Fruit fly (Drosophila melanogaster) whole organism, wandering third instar larva: ENCODE data around the gene CG12766.

Experiments
- Abd-B ChIP-seq: fragments of >200 bp; optimal IDR thresholded peaks from 2 replicates; lab custom pipeline; 2017; ENCODE audit warnings: missing biosample characterization, missing genetic modification characterization
- CG32264 ChIP-seq: fragments of 200-800 bp; sonication (Bioruptor generic); optimal IDR thresholded peaks from 2 replicates; lab custom pipeline; 2016; ENCODE audit warnings: missing biosample characterization, missing genetic modification characterization
- CG9705 ChIP-seq: fragments of 200-800 bp; sonication (Bioruptor generic); optimal IDR thresholded peaks from 2 replicates; lab custom pipeline; 2018; ENCODE audit warnings: missing biosample characterization, mild to moderate bottlenecking, missing genetic modification characterization
- Dfd ChIP-seq: fragments of >200 bp; optimal IDR thresholded peaks from 2 replicates; lab custom pipeline; 2017; ENCODE audit warnings: missing biosample characterization, missing genetic modification characterization
- Dif ChIP-seq: fragments of 200-275, 200-300 bp; sonication (Bioruptor generic); optimal IDR thresholded peaks from 2 replicates; lab custom pipeline; 2018; ENCODE audit warnings: missing biosample characterization, missing genetic modification characterization; ENCODE audit not compliant: partially characterized antibody
- HLH106 ChIP-seq: fragments of 200-800 bp; optimal IDR thresholded peaks from 3 replicates; lab custom pipeline; 2019; ENCODE audit warnings: missing biosample characterization, mild to moderate bottlenecking, missing genetic modification characterization, moderate library complexity
- Hr78 ChIP-seq: fragments of >200 bp; optimal IDR thresholded peaks from 2 replicates; lab custom pipeline; 2017; ENCODE audit warnings: missing biosample characterization, missing genetic modification characterization
- Hr83 ChIP-seq: fragments of 200-300 bp; sonication (Bioruptor generic); optimal IDR thresholded peaks from 2 replicates; lab custom pipeline; 2016; ENCODE audit warnings: missing biosample characterization, mild to moderate bottlenecking, missing genetic modification characterization, moderate library complexity; ENCODE audit not compliant: poor library complexity, severe bottlenecking
- Jra ChIP-seq: sonication (Bioruptor generic); optimal IDR thresholded peaks from 2 replicates; lab custom pipeline; 2016; ENCODE audit warnings: missing biosample characterization, missing genetic modification characterization
- Mio ChIP-seq: sonication (Bioruptor generic); optimal IDR thresholded peaks from 2 replicates; lab custom pipeline; 2016; ENCODE audit warnings: missing biosample characterization, missing genetic modification characterization
- Myc ChIP-seq: fragments of >200 bp; optimal IDR thresholded peaks from 2 replicates; lab custom pipeline; 2017
- OdsH ChIP-seq: fragments of 200-800 bp; sonication (Bioruptor generic); optimal IDR thresholded peaks from 2 replicates; lab custom pipeline; 2016; ENCODE audit warnings: missing biosample characterization, mild to moderate bottlenecking, missing genetic modification characterization
- Rel ChIP-seq, 2 experiments: fragments of 200-800 bp; sonication (Bioruptor generic) in 1 of 2; optimal IDR thresholded peaks; 2 replicates in 1 of 2; 3 replicates in 1 of 2; lab custom pipeline; 2016 to 2019; ENCODE audit warnings: mild to moderate bottlenecking in 2 of 2, missing biosample characterization in 2 of 2, missing genetic modification characterization in 2 of 2, moderate library complexity in 1 of 2
- Sp1 ChIP-seq: fragments of 200-800 bp; sonication (Bioruptor generic); optimal IDR thresholded peaks from 3 replicates; lab custom pipeline; 2019; ENCODE audit warnings: missing biosample characterization, mild to moderate bottlenecking, missing genetic modification characterization, moderate library complexity
- br ChIP-seq: fragments of 200-800 bp; sonication (Bioruptor generic); optimal IDR thresholded peaks from 2 replicates; lab custom pipeline; 2016; ENCODE audit warnings: missing biosample characterization, missing genetic modification characterization
- brk ChIP-seq: fragments of 200-800 bp; sonication (Bioruptor generic); optimal IDR thresholded peaks from 2 replicates; lab custom pipeline; 2016; ENCODE audit warnings: missing biosample characterization, mild to moderate bottlenecking, missing genetic modification characterization
- dl ChIP-seq, 2 experiments: fragments of 175-275, 200-275 bp in 1 of 2; fragments of 200-275 bp in 1 of 2; sonication (Bioruptor generic); optimal IDR thresholded peaks; lab custom pipeline; 2018; ENCODE audit warnings: mild to moderate bottlenecking in 2 of 2, missing biosample characterization in 2 of 2, missing genetic modification characterization in 2 of 2, moderate library complexity in 2 of 2; ENCODE audit not compliant: partially characterized antibody in 2 of 2, insufficient read depth in 1 of 2
- dmrt93B ChIP-seq: fragments of 200-800 bp; sonication (Bioruptor generic); optimal IDR thresholded peaks from 2 replicates; lab custom pipeline; 2018; ENCODE audit warnings: missing biosample characterization, mild to moderate bottlenecking, missing genetic modification characterization
- ey ChIP-seq: fragments of 200-800 bp; sonication (Bioruptor generic); optimal IDR thresholded peaks from 2 replicates; lab custom pipeline; 2016; ENCODE audit warnings: missing biosample characterization, missing genetic modification characterization
- foxo ChIP-seq, 2 experiments: fragments of 200-800 bp; sonication (Bioruptor generic); optimal IDR thresholded peaks; 2 replicates in 1 of 2; 3 replicates in 1 of 2; lab custom pipeline; 2016 to 2017; ENCODE audit warnings: missing biosample characterization in 2 of 2, missing genetic modification characterization in 2 of 2
- fru ChIP-seq: fragments of 200-800 bp; sonication (Bioruptor generic); optimal IDR thresholded peaks from 3 replicates; lab custom pipeline; 2016; ENCODE audit warnings: missing biosample characterization, mild to moderate bottlenecking, missing genetic modification characterization
- h ChIP-seq: fragments of 200-800 bp; sonication (Bioruptor generic); optimal IDR thresholded peaks from 3 replicates; lab custom pipeline; 2016; ENCODE audit warnings: missing biosample characterization, mild to moderate bottlenecking, missing genetic modification characterization
- jim ChIP-seq: fragments of 175-275, 200-325 bp; sonication (Bioruptor generic); optimal IDR thresholded peaks from 2 replicates; lab custom pipeline; 2016; ENCODE audit warnings: missing biosample characterization, mild to moderate bottlenecking, missing genetic modification characterization
- pan ChIP-seq: fragments of >200 bp; optimal IDR thresholded peaks from 2 replicates; lab custom pipeline; 2017
- psq ChIP-seq: fragments of 200-800 bp; sonication (Bioruptor generic); optimal IDR thresholded peaks from 3 replicates; lab custom pipeline; 2017; ENCODE audit warnings: missing biosample characterization, mild to moderate bottlenecking, missing genetic modification characterization, moderate library complexity
- rgr ChIP-seq: fragments of 200-800 bp; sonication (Bioruptor generic); optimal IDR thresholded peaks from 3 replicates; lab custom pipeline; 2016; ENCODE audit warnings: missing biosample characterization, mild to moderate bottlenecking, missing genetic modification characterization
- sage ChIP-seq: fragments of 200-800 bp; sonication (Bioruptor generic); optimal IDR thresholded peaks from 2 replicates; lab custom pipeline; 2016; ENCODE audit warnings: missing biosample characterization, mild to moderate bottlenecking, missing genetic modification characterization
- sv ChIP-seq: fragments of 200-800 bp; sonication (Bioruptor generic); optimal IDR thresholded peaks from 3 replicates; lab custom pipeline; 2016; ENCODE audit warnings: missing biosample characterization, missing genetic modification characterization
- tai ChIP-seq: sonication (Bioruptor generic); optimal IDR thresholded peaks from 2 replicates; lab custom pipeline; 2016; ENCODE audit warnings: missing biosample characterization, missing genetic modification characterization
- woc ChIP-seq: sonication (Bioruptor generic); optimal IDR thresholded peaks from 2 replicates; lab custom pipeline; 2016; ENCODE audit warnings: missing biosample characterization, mild to moderate bottlenecking, missing genetic modification characterization

The CG12766 gene

DNA sequence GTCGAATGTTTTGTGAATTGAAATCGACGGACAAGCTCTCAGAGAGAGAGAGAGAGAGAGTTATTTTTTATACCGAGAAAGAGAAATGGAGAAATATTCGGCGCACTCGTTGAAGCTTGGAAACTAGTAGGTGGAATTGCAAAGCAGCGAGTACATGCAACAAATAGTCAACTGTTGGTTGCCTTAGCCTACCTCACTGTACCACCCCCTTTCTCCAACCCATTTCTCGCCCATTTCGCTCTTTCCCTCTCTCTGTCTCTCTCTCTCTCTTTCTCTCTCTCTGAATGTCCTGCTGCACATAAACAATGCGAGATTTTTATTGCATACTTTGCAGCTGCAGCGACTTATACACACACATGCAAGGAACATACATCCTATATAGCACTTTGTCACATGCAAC is 24.1 kb upstream of the CG12766 start:
- no peak for TF ChIP-seq Mio (GFP tag; lab: Kevin White, UChicago)
- no peak for TF ChIP-seq psq
- TF ChIP-seq rgr (GFP tag; lab: Kevin White, UChicago): no peak
- peak; percentile 25 for TF ChIP-seq Dif (GFP tag; lab: Kevin White, UChicago)
- TF ChIP-seq dl (GFP tag; optimal IDR thresholded peaks at IDR 0.05; lab: Kevin White, UChicago; ENCODE audit: insufficient read depth in 1 of 2, partially characterized antibody in 2 of 2): peak in 1 of 2 experiments; percentile 4
- no peak for TF ChIP-seq Dfd (GFP tag; lab: Kevin White, UChicago)
- no peak for TF ChIP-seq fru (GFP tag; lab: Kevin White, UChicago)
- TF ChIP-seq brk (GFP tag; lab: Kevin White, UChicago): no peak
- TF ChIP-seq Hr78 (GFP tag; lab: Kevin White, UChicago): no peak

DNA sequence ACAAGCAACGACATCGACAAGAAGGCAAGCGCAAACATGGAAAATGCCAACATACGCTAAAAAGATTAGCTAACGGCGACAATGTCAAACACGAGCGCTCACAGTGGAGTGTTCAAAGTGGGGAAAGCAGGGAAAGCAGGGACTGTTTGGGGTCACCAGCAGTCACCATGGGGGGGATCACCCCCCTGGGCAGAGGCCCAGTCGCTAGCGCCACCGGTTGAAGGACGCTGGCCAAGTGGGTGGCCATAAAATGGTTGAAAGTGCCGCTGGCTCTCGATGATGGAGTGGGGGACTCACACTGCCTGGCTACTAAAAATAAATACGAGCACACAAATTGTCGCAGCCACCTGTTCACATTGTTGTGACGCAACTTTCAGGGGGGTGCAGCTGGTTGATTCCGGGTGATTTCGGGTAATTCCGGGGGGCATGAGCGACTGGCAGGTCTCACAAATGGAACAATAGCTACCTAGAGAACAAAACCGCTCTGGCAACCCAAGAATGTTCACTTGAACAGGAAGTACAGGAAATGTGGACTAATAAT is 21.0 kb upstream of the CG12766 start:
- no peak for TF ChIP-seq Abd-B
- TF ChIP-seq psq: no peak
- TF ChIP-seq Dfd (GFP tag; lab: Kevin White, UChicago): no peak
- TF ChIP-seq Sp1 (GFP tag; lab: Kevin White, UChicago): no peak

- TF ChIP-seq jim (GFP tag; lab: Kevin White, UChicago): no peak
- no peak for TF ChIP-seq sv (GFP tag; lab: Kevin White, UChicago)
- no peak for TF ChIP-seq Hr83 (GFP tag; lab: Kevin White, UChicago)
- TF ChIP-seq brk (GFP tag; lab: Kevin White, UChicago): peak; percentile 63
- peak; percentile 61 for TF ChIP-seq dmrt93B (GFP tag; lab: Kevin White, UChicago)
- peak; percentile 58 for TF ChIP-seq Sp1 (GFP tag; lab: Kevin White, UChicago)
- peak; percentile 28 for TF ChIP-seq CG32264 (GFP tag; lab: Kevin White, UChicago)
- peak; percentile 72 for TF ChIP-seq psq
- peak; percentile 85 for TF ChIP-seq ey
- no peak for TF ChIP-seq tai (GFP tag; lab: Kevin White, UChicago)
- peak; percentile 6 for TF ChIP-seq Rel (GFP tag; optimal IDR thresholded peaks at IDR 0.05; lab: Kevin White, UChicago)
- TF ChIP-seq Rel (tag; optimal IDR thresholded peaks at IDR 0.05; lab: Kevin White, UChicago): no peak
- TF ChIP-seq HLH106 (tag; lab: Kevin White, UChicago): peak; percentile 81
- TF ChIP-seq woc (GFP tag; lab: Kevin White, UChicago): peak; percentile 52
- TF ChIP-seq h (GFP tag; lab: Kevin White, UChicago): peak; percentile 92
- peak; percentile 84 for TF ChIP-seq fru (GFP tag; lab: Kevin White, UChicago)
- TF ChIP-seq Jra: peak; percentile 32
- TF ChIP-seq sage (GFP tag; lab: Kevin White, UChicago): peak; percentile 69
- TF ChIP-seq rgr (GFP tag; lab: Kevin White, UChicago): peak; percentile 81
- TF ChIP-seq CG9705 (GFP tag; lab: Kevin White, UChicago): peak; percentile 28
- peak; percentile 83 for TF ChIP-seq OdsH (GFP tag; lab: Kevin White, UChicago)
- peak; percentile 80 for TF ChIP-seq br (GFP tag; lab: Kevin White, UChicago)
- TF ChIP-seq Myc: no peak
- peak in 1 of 2 experiments; percentile 84 for TF ChIP-seq foxo (GFP tag; optimal IDR thresholded peaks at IDR 0.05; lab: Kevin White, UChicago)
These were observed 12.5 kb upstream of the CG12766 start, which contains the start of gene CG14984 for dm6 chr3L:3952468-3952867. Gene CG14984 (minus strand): TSS chr3L:3952550.

DNA sequence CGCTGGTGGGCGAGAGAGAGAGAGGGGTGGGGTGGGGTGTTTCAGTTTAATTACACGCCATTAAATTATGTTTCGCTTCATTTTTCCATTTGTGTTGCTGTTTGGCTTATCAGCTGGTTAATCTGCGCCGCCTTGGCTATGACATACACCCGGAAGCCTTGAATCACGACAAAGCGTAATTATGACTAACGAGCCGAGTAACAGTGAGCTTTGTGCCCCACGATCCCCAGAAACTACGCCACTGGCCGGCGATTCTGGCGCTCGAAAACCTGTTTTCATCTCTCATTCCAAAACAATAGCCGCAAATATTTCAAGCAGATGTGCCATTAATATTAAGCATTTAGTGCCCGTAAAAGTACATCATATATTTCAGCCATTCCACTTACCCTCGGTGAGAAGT is 11.9 kb upstream of the CG12766 start:
- TF ChIP-seq HLH106 (tag; lab: Kevin White, UChicago): no peak
- TF ChIP-seq, all 38 proteins: peak for 0

- TF ChIP-seq dl (GFP tag; optimal IDR thresholded peaks at IDR 0.05; lab: Kevin White, UChicago; ENCODE audit: insufficient read depth in 1 of 2, partially characterized antibody in 2 of 2) (no peak), tai (GFP tag; lab: Kevin White, UChicago) (no peak), Mio (GFP tag; lab: Kevin White, UChicago) (no peak), sage (GFP tag; lab: Kevin White, UChicago) (no peak), Abd-B (no peak), woc (GFP tag; lab: Kevin White, UChicago) (no peak), foxo (GFP tag; optimal IDR thresholded peaks at IDR 0.05; lab: Kevin White, UChicago) (no peak), dmrt93B (GFP tag; lab: Kevin White, UChicago) (no peak), Sp1 (GFP tag; lab: Kevin White, UChicago) (no peak), Rel (GFP tag; optimal IDR thresholded peaks at IDR 0.05; lab: Kevin White, UChicago) (no peak), Rel (tag; optimal IDR thresholded peaks at IDR 0.05; lab: Kevin White, UChicago) (no peak), brk (GFP tag; lab: Kevin White, UChicago) (no peak), pan (no peak), br (GFP tag; lab: Kevin White, UChicago) (no peak), psq (no peak), CG32264 (GFP tag; lab: Kevin White, UChicago) (no peak)
These were observed 9.3 kb upstream of the CG12766 start, which contains the start of gene CG14983 for dm6 chr3L:3949205-3949604. Gene CG14983 (minus strand): TSS chr3L:3949305.
